Worm (Caenorhabditis elegans) whole organism, early embryonic: ENCODE results near the gene irld-34.

Source experiments
- B0310.2 ChIP-seq: sonication (generic microtip); optimal IDR thresholded peaks from 2 replicates; lab custom pipeline; 2016; ENCODE audit warnings: mild to moderate bottlenecking, missing genetic modification characterization, missing compliant biosample characterization
- F13C5.2 ChIP-seq: sonication (generic microtip); optimal IDR thresholded peaks from 2 replicates; lab custom pipeline; 2017; ENCODE audit warnings: mild to moderate bottlenecking, missing genetic modification characterization, inconsistent platforms, missing compliant biosample characterization
- aly-1 ChIP-seq: sonication (generic microtip); optimal IDR thresholded peaks from 2 replicates; lab custom pipeline; 2016; ENCODE audit warnings: missing genetic modification characterization, missing compliant biosample characterization
- ama-1 ChIP-seq: fragments of 150-350 bp; optimal IDR thresholded peaks from 2 replicates; lab custom pipeline; 2014
- ets-7 ChIP-seq: sonication (generic microtip); optimal IDR thresholded peaks from 2 replicates; lab custom pipeline; 2016; ENCODE audit warnings: missing genotype, missing genetic modification characterization, missing compliant biosample characterization
- hmbx-1 ChIP-seq: sonication (generic microtip); optimal IDR thresholded peaks from 2 replicates; lab custom pipeline; 2016; ENCODE audit warnings: mild to moderate bottlenecking, missing genetic modification characterization, missing compliant biosample characterization
- hmg-4 ChIP-seq: fragments of 200-800 bp; sonication (Bioruptor generic); optimal IDR thresholded peaks from 2 replicates; lab custom pipeline; 2018; ENCODE audit warnings: mild to moderate bottlenecking, missing genetic modification characterization, missing compliant biosample characterization
- hnd-1 ChIP-seq: sonication (generic microtip); optimal IDR thresholded peaks from 2 replicates; lab custom pipeline; 2016; ENCODE audit warnings: missing genetic modification characterization, missing compliant biosample characterization
- pes-1 ChIP-seq: fragments of 200-800 bp; sonication (Bioruptor generic); IDR thresholded peaks from 2 replicates; pipeline ENCODE4 v1.3.6; 2022; ENCODE audit warnings: missing genetic modification reagents, missing genetic modification characterization, missing compliant biosample characterization
- scrt-1 ChIP-seq: fragments of 200-800 bp; sonication (Bioruptor generic); IDR thresholded peaks from 2 replicates; pipeline ENCODE4 v1.3.6; 2022; ENCODE audit warnings: missing genetic modification characterization, missing compliant biosample characterization
- sea-1 ChIP-seq: fragments of 200-800 bp; sonication (Bioruptor generic); conservative IDR thresholded peaks from 2 replicates; pipeline ENCODE4 v1.3.6; 2022; ENCODE audit warnings: missing genetic modification characterization, missing compliant biosample characterization
- tbx-11 ChIP-seq: fragments of 200-800 bp; sonication (Bioruptor generic); IDR thresholded peaks from 2 replicates; pipeline ENCODE4 v1.3.6; 2022; ENCODE audit warnings: missing genetic modification characterization, missing compliant biosample characterization
- tbx-37 ChIP-seq: fragments of 200-800 bp; sonication (Bioruptor generic); conservative IDR thresholded peaks from 2 replicates; pipeline ENCODE4 v1.3.6; 2022; ENCODE audit warnings: missing genetic modification reagents, missing genetic modification characterization, missing compliant biosample characterization
- tra-4 ChIP-seq: sonication (generic microtip); optimal IDR thresholded peaks from 2 replicates; lab custom pipeline; 2017; ENCODE audit warnings: missing genetic modification characterization, missing compliant biosample characterization

DNA sequence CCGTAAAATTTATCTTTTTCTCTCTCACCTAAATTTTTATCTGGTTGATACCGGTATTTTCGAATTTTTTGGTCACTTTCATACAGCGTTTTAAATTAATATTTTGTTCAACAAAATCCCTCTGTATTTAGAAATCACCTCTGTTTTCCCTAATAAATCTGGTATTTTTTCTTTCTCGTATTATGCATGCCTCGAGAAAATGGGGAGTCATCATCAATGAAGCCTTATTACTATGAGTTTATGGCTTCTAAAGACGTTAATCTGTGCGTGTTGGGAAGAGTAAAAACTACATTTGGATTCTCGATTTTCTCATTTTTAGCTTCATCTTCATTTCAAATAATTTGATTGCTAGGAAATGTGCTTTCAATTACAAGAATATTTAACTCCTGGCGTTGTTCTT is 30.9 kb downstream of the irld-34 start, which contains the start of gene ZC84.7:
- TF ChIP-seq hmg-4 (GFP tag; lab: Kevin White, UChicago) (no peak), ama-1 (lab: Kevin White, UChicago) (no peak), aly-1 (tag; lab: Kevin White, UChicago) (no peak), F13C5.2 (tag; lab: Kevin White, UChicago) (no peak), tra-4 (no peak), sea-1 (GFP tag; lab: Robert Waterston, UW) (no peak), scrt-1 (GFP tag; lab: Robert Waterston, UW) (no peak), tbx-11 (GFP tag; lab: Robert Waterston, UW) (no peak), tbx-37 (no peak), B0310.2 (tag; lab: Kevin White, UChicago) (no peak), pes-1 (GFP tag; lab: Robert Waterston, UW) (no peak), hmbx-1 (tag; lab: Kevin White, UChicago) (no peak), hnd-1 (tag; lab: Kevin White, UChicago) (no peak), ets-7 (tag; lab: Kevin White, UChicago) (no peak)
